Fruit fly (Drosophila melanogaster) whole organism, prepupa: ENCODE data around the gene eIF2Bepsilon.
A peak's percentile ranks its signal among the peaks of the same experiment; 100 is the strongest.

Experiments
- Blimp-1 ChIP-seq: fragments of 200-800 bp; sonication (Bioruptor generic); optimal IDR thresholded peaks from 3 replicates; lab custom pipeline; 2017; ENCODE audit warnings: missing biosample characterization, missing genetic modification characterization, mild to moderate bottlenecking, moderate library complexity, missing genetic modification reagents
- CG11294 ChIP-seq: fragments of 200-800 bp; sonication (Bioruptor generic); IDR thresholded peaks from 2 replicates; pipeline ENCODE4 v1.3.6; 2022; ENCODE audit warnings: missing biosample characterization, missing genetic modification characterization
- CG11762 ChIP-seq: fragments of 200-800 bp; sonication (Bioruptor generic); optimal IDR thresholded peaks from 3 replicates; lab custom pipeline; 2016; ENCODE audit warnings: missing biosample characterization, missing genetic modification characterization; ENCODE audit not compliant: insufficient read depth
- CG11902 ChIP-seq: fragments of 200-800 bp; sonication (Bioruptor generic); optimal IDR thresholded peaks from 3 replicates; lab custom pipeline; 2016; ENCODE audit warnings: missing biosample characterization, missing genetic modification characterization
- CG15336 ChIP-seq: fragments of 200-800 bp; sonication (Bioruptor generic); IDR thresholded peaks from 2 replicates; pipeline ENCODE4 v1.3.6; 2022; ENCODE audit warnings: missing biosample characterization, missing genetic modification characterization
- CG1621 ChIP-seq: fragments of 200-800 bp; sonication (Bioruptor generic); optimal IDR thresholded peaks from 3 replicates; lab custom pipeline; 2018; ENCODE audit warnings: missing biosample characterization, mild to moderate bottlenecking, missing genetic modification characterization
- CG16779 ChIP-seq: fragments of 200-800 bp; sonication (Bioruptor generic); optimal IDR thresholded peaks from 3 replicates; lab custom pipeline; 2017; ENCODE audit warnings: missing biosample characterization, mild to moderate bottlenecking, missing genetic modification characterization
- CG3032 ChIP-seq: fragments of 200-800 bp; optimal IDR thresholded peaks from 2 replicates; lab custom pipeline; 2019; ENCODE audit warnings: missing biosample characterization, mild to moderate bottlenecking, missing genetic modification characterization, moderate library complexity
- CG31627 ChIP-seq: fragments of 200-800 bp; sonication (Bioruptor generic); optimal IDR thresholded peaks from 3 replicates; lab custom pipeline; 2016; ENCODE audit warnings: missing biosample characterization, missing genetic modification characterization
- CG32006 ChIP-seq: fragments of 200-800 bp; sonication (Bioruptor generic); optimal IDR thresholded peaks from 3 replicates; lab custom pipeline; 2017; ENCODE audit warnings: missing biosample characterization, mild to moderate bottlenecking, missing genetic modification characterization
- CG34406 ChIP-seq: fragments of 200-800 bp; sonication (Bioruptor generic); optimal IDR thresholded peaks from 3 replicates; lab custom pipeline; 2016; ENCODE audit warnings: missing biosample characterization, missing genetic modification characterization
- CG4318 ChIP-seq: fragments of 200-800 bp; sonication (Bioruptor generic); optimal IDR thresholded peaks from 3 replicates; lab custom pipeline; 2017; ENCODE audit warnings: missing biosample characterization, mild to moderate bottlenecking, missing genetic modification characterization
- CG6163 ChIP-seq: fragments of 200-800 bp; sonication (Bioruptor generic); IDR thresholded peaks from 3 replicates; pipeline ENCODE4 v1.3.6; 2022; ENCODE audit warnings: missing biosample characterization, missing genetic modification characterization
- CG6276 ChIP-seq: fragments of 200-800 bp; sonication (Bioruptor generic); optimal IDR thresholded peaks from 2 replicates; lab custom pipeline; 2017; ENCODE audit warnings: missing biosample characterization, mild to moderate bottlenecking, missing genetic modification characterization
- CG6792 ChIP-seq: fragments of 200-800 bp; sonication (Bioruptor generic); optimal IDR thresholded peaks from 3 replicates; lab custom pipeline; 2016; ENCODE audit warnings: missing biosample characterization, missing genetic modification characterization
- CG6808 ChIP-seq: fragments of 200-800 bp; sonication (Bioruptor generic); optimal IDR thresholded peaks from 3 replicates; lab custom pipeline; 2017; ENCODE audit warnings: missing biosample characterization, missing genetic modification characterization, mild to moderate bottlenecking, moderate library complexity, missing genetic modification reagents
- CG6854 ChIP-seq: fragments of 200-800 bp; sonication (Bioruptor generic); optimal IDR thresholded peaks from 2 replicates; lab custom pipeline; 2017; ENCODE audit warnings: missing biosample characterization, mild to moderate bottlenecking, missing genetic modification characterization
- CG7368 ChIP-seq: fragments of 200-800 bp; sonication (Bioruptor generic); optimal IDR thresholded peaks from 3 replicates; lab custom pipeline; 2016; ENCODE audit warnings: missing biosample characterization, missing genetic modification characterization
- CG8119 ChIP-seq: fragments of 200-800 bp; sonication (Bioruptor generic); IDR thresholded peaks from 3 replicates; pipeline ENCODE4 v1.3.6; 2022; ENCODE audit warnings: missing biosample characterization, missing genetic modification characterization
- CG8319 ChIP-seq: fragments of 200-800 bp; sonication (Bioruptor generic); optimal IDR thresholded peaks from 3 replicates; lab custom pipeline; 2016; ENCODE audit warnings: missing biosample characterization, missing genetic modification characterization
- CG8632 ChIP-seq: fragments of 200-800 bp; sonication (Bioruptor generic); optimal IDR thresholded peaks from 3 replicates; lab custom pipeline; 2016; ENCODE audit warnings: missing biosample characterization, missing genetic modification characterization
- CG9139 ChIP-seq: fragments of 200-800 bp; sonication (Bioruptor generic); optimal IDR thresholded peaks from 3 replicates; lab custom pipeline; 2017; ENCODE audit warnings: missing biosample characterization, mild to moderate bottlenecking, missing genetic modification characterization
- Eip78C ChIP-seq: fragments of 200-800 bp; sonication (Bioruptor generic); peaks from one replicate; lab custom pipeline; 2016; ENCODE audit warnings: missing biosample characterization, missing genetic modification characterization
- Ets96B ChIP-seq: fragments of 200-800 bp; optimal IDR thresholded peaks from 2 replicates; lab custom pipeline; 2019; ENCODE audit warnings: missing biosample characterization, mild to moderate bottlenecking, missing genetic modification characterization, moderate library complexity
- Hr38 ChIP-seq: sonication (Bioruptor generic); optimal IDR thresholded peaks from 2 replicates; lab custom pipeline; 2016; ENCODE audit warnings: missing biosample characterization, missing genetic modification characterization
- Hr4 ChIP-seq: fragments of 200-800 bp; sonication (Bioruptor generic); optimal IDR thresholded peaks from 3 replicates; lab custom pipeline; 2016; ENCODE audit warnings: missing biosample characterization, missing genetic modification characterization
- Lpt ChIP-seq: fragments of 200-800 bp; sonication (Bioruptor generic); optimal IDR thresholded peaks from 3 replicates; lab custom pipeline; 2016; ENCODE audit warnings: missing biosample characterization, missing genetic modification characterization
- Met ChIP-seq: fragments of 200-800 bp; sonication (Bioruptor generic); optimal IDR thresholded peaks from 3 replicates; lab custom pipeline; 2016; ENCODE audit warnings: missing biosample characterization, missing genetic modification characterization
- Sox102F ChIP-seq: fragments of 200-800 bp; sonication (Bioruptor generic); optimal IDR thresholded peaks from 2 replicates; lab custom pipeline; 2016; ENCODE audit warnings: missing biosample characterization, mild to moderate bottlenecking, missing genetic modification characterization
- Sox14 ChIP-seq: fragments of 200-800 bp; sonication (Bioruptor generic); optimal IDR thresholded peaks from 3 replicates; lab custom pipeline; 2016; ENCODE audit warnings: missing biosample characterization, missing genetic modification characterization
- Sox15 ChIP-seq: fragments of 200-800 bp; sonication (Bioruptor generic); optimal IDR thresholded peaks from 3 replicates; lab custom pipeline; 2016; ENCODE audit warnings: missing biosample characterization, missing genetic modification characterization
- achi ChIP-seq: fragments of 200-800 bp; sonication (Bioruptor generic); optimal IDR thresholded peaks from 3 replicates; lab custom pipeline; 2016; ENCODE audit warnings: missing biosample characterization, missing genetic modification characterization
- cyc ChIP-seq: fragments of 200-800 bp; sonication (Bioruptor generic); optimal IDR thresholded peaks from 3 replicates; lab custom pipeline; 2016; ENCODE audit warnings: missing biosample characterization, missing genetic modification characterization
- dac ChIP-seq: fragments of 200-800 bp; sonication (Bioruptor generic); optimal IDR thresholded peaks from 2 replicates; lab custom pipeline; 2017; ENCODE audit warnings: missing biosample characterization, mild to moderate bottlenecking, missing genetic modification characterization
- dsx ChIP-seq: fragments of 200-800 bp; optimal IDR thresholded peaks from 3 replicates; lab custom pipeline; 2019; ENCODE audit warnings: missing biosample characterization, mild to moderate bottlenecking, missing genetic modification characterization, moderate library complexity; ENCODE audit not compliant: poor library complexity, severe bottlenecking
- eg ChIP-seq: fragments of 200-800 bp; sonication (Bioruptor generic); IDR thresholded peaks from 3 replicates; pipeline ENCODE4 v1.3.6; 2022; ENCODE audit warnings: missing biosample characterization, missing genetic modification characterization
- esn ChIP-seq: fragments of 200-800 bp; sonication (Bioruptor generic); optimal IDR thresholded peaks from 2 replicates; lab custom pipeline; 2016; ENCODE audit warnings: missing biosample characterization, mild to moderate bottlenecking, missing genetic modification characterization, moderate library complexity
- fd59A ChIP-seq: fragments of 200-800 bp; sonication (Bioruptor generic); optimal IDR thresholded peaks from 2 replicates; lab custom pipeline; 2017; ENCODE audit warnings: missing biosample characterization, mild to moderate bottlenecking, missing genetic modification characterization, missing genetic modification reagents
- fd85E ChIP-seq: fragments of 200-800 bp; sonication (Bioruptor generic); optimal IDR thresholded peaks from 3 replicates; lab custom pipeline; 2016; ENCODE audit warnings: missing biosample characterization, missing genetic modification characterization
- fkh ChIP-seq: fragments of 200-800 bp; sonication (Bioruptor generic); optimal IDR thresholded peaks from 3 replicates; lab custom pipeline; 2017; ENCODE audit warnings: missing biosample characterization, mild to moderate bottlenecking, missing genetic modification characterization, moderate library complexity
- lz ChIP-seq: fragments of 200-800 bp; sonication (Bioruptor generic); optimal IDR thresholded peaks from 3 replicates; lab custom pipeline; 2016; ENCODE audit warnings: missing biosample characterization, missing genetic modification characterization
- net ChIP-seq: fragments of 200-800 bp; sonication (Bioruptor generic); optimal IDR thresholded peaks from 3 replicates; lab custom pipeline; 2016; ENCODE audit warnings: missing biosample characterization, missing genetic modification characterization
- pdm3 ChIP-seq: fragments of 200-800 bp; sonication (Bioruptor generic); optimal IDR thresholded peaks from 3 replicates; lab custom pipeline; 2016; ENCODE audit warnings: missing biosample characterization, missing genetic modification characterization
- salr ChIP-seq, 2 experiments: fragments of 200-800 bp; sonication (Bioruptor generic); optimal IDR thresholded peaks; 3 replicates each; lab custom pipeline; 2016 to 2018; ENCODE audit warnings: missing biosample characterization in 2 of 2, missing genetic modification characterization in 2 of 2, mild to moderate bottlenecking in 1 of 2
- svp ChIP-seq: fragments of 200-800 bp; sonication (Bioruptor generic); peaks from one replicate; lab custom pipeline; 2016; ENCODE audit warnings: missing biosample characterization, missing genetic modification characterization
- topi ChIP-seq: fragments of 200-800 bp; sonication (Bioruptor generic); optimal IDR thresholded peaks from 3 replicates; lab custom pipeline; 2016; ENCODE audit warnings: missing biosample characterization, missing genetic modification characterization
- vri ChIP-seq: fragments of 200-800 bp; sonication (Bioruptor generic); optimal IDR thresholded peaks from 3 replicates; lab custom pipeline; 2016; ENCODE audit warnings: missing biosample characterization, mild to moderate bottlenecking, missing genetic modification characterization

The eIF2Bepsilon gene

dm6 chrX:1909533-1909932, 13.1 kb downstream of the eIF2Bepsilon start:
- TF ChIP-seq esn, result no peak
- TF ChIP-seq svp (GFP tag; lab: Kevin White, UChicago), result peak; percentile 79

- TF ChIP-seq Sox14 (GFP tag; lab: Kevin White, UChicago) (peak; percentile 29), Eip78C (no peak), CG9139 (GFP tag; lab: Kevin White, UChicago) (peak; percentile 40), CG6808 (GFP tag; lab: Kevin White, UChicago) (peak; percentile 50), esn (peak; percentile 16), svp (GFP tag; lab: Kevin White, UChicago) (peak; percentile 67), dsx (GFP tag; lab: Kevin White, UChicago) (peak; percentile 83), CG3032 (tag; lab: Kevin White, UChicago) (peak; percentile 30), CG6276 (GFP tag; lab: Kevin White, UChicago) (peak; percentile 70), Hr38 (GFP tag; lab: Kevin White, UChicago) (no peak), fd85E (GFP tag; lab: Kevin White, UChicago) (no peak), Blimp-1 (no peak), eg (GFP tag; lab: Robert Waterston, UW) (peak; percentile 68), fkh (GFP tag; lab: Kevin White, UChicago) (no peak), CG1621 (peak; percentile 64), Sox102F (GFP tag; lab: Kevin White, UChicago) (no peak), topi (GFP tag; lab: Kevin White, UChicago) (peak; percentile 36), CG8119 (GFP tag; lab: Robert Waterston, UW) (peak; percentile 76), net (GFP tag; lab: Kevin White, UChicago) (peak; percentile 45), Met (GFP tag; lab: Kevin White, UChicago) (no peak), pdm3 (no peak), CG16779 (tag; lab: Kevin White, UChicago) (peak; percentile 69), CG15336 (GFP tag; lab: Robert Waterston, UW) (peak; percentile 58; the same call in 1 of the 2 replicates), dac (GFP tag; lab: Kevin White, UChicago) (peak; percentile 7), CG6854 (GFP tag; lab: Kevin White, UChicago) (peak; percentile 27), CG6163 (GFP tag; lab: Robert Waterston, UW) (peak; percentile 45; the same call in 1 of the 3 replicates), Lpt (GFP tag; lab: Kevin White, UChicago) (peak; percentile 45), Ets96B (tag; lab: Kevin White, UChicago) (peak; percentile 47), cyc (GFP tag; lab: Kevin White, UChicago) (no peak), fd59A (GFP tag; lab: Kevin White, UChicago) (no peak)
These were observed 13.9 kb downstream of the eIF2Bepsilon start, which contains the start of the genes Edem1 and Rbcn-3B for dm6 chrX:1908757-1909156. Edem1 (minus strand) TSS chrX:1908827. Rbcn-3B (plus strand) TSS chrX:1908920.

dm6 chrX:1907727-1908264, 14.9 kb downstream of the eIF2Bepsilon start, which contains the start of gene mip130:
mip130 (plus strand) TSS chrX:1908239.
- TF ChIP-seq CG6792 (GFP tag; lab: Kevin White, UChicago), result peak; percentile 53
- TF ChIP-seq CG32006, result peak; percentile 62
- TF ChIP-seq Ets96B (tag; lab: Kevin White, UChicago), result peak; percentile 56
- TF ChIP-seq Hr4, result peak; percentile 64
- TF ChIP-seq CG7368 (GFP tag; lab: Kevin White, UChicago), result peak; percentile 51
- TF ChIP-seq lz (GFP tag; lab: Kevin White, UChicago), result peak; percentile 43
- TF ChIP-seq CG8632 (GFP tag; lab: Kevin White, UChicago), result peak; percentile 54
- no peak for TF ChIP-seq CG11294 (GFP tag; lab: Robert Waterston, UW)
- no peak for TF ChIP-seq CG4318 (GFP tag; lab: Kevin White, UChicago)
- no peak for TF ChIP-seq salr (GFP tag; optimal IDR thresholded peaks at IDR 0.05; lab: Kevin White, UChicago)
- peak; percentile 47; the same call in 2 of the 3 replicates for TF ChIP-seq CG8119 (GFP tag; lab: Robert Waterston, UW)
- TF ChIP-seq eg (GFP tag; lab: Robert Waterston, UW), result 0 out of 3 replicates have a peak, but pooled peaks have one; percentile 41
- TF ChIP-seq CG11762 (GFP tag; lab: Kevin White, UChicago), result peak; percentile 1
- TF ChIP-seq vri, result peak; percentile 40
- TF ChIP-seq topi (GFP tag; lab: Kevin White, UChicago), result peak; percentile 71
- TF ChIP-seq CG8319, result no peak
- TF ChIP-seq achi (GFP tag; lab: Kevin White, UChicago), result peak; percentile 58
- TF ChIP-seq CG34406, result peak; percentile 63
- TF ChIP-seq CG31627 (GFP tag; lab: Kevin White, UChicago), result peak; percentile 13
- peak; percentile 25 for TF ChIP-seq net (GFP tag; lab: Kevin White, UChicago)
- TF ChIP-seq Sox15 (GFP tag; lab: Kevin White, UChicago), result peak; percentile 27
- peak; percentile 43 for TF ChIP-seq CG11902
- no peak for TF ChIP-seq CG1621
- TF ChIP-seq Hr38 (GFP tag; lab: Kevin White, UChicago), result no peak
- no peak for TF ChIP-seq fd59A (GFP tag; lab: Kevin White, UChicago)
